Worm (Caenorhabditis elegans) whole organism, L3 larva: ENCODE measurements around the gene dex-1.
A peak's percentile ranks its signal among the peaks of the same experiment; 100 is the strongest.

Experiments
- R02D3.7 ChIP-seq: fragments of 150-350 bp; optimal IDR thresholded peaks from 2 replicates; lab custom pipeline; 2014; ENCODE audit warnings: missing biosample characterization, missing genetic modification characterization
- ceh-28 ChIP-seq: fragments of 150-350 bp; optimal IDR thresholded peaks from 2 replicates; lab custom pipeline; 2014; ENCODE audit warnings: missing biosample characterization, missing genetic modification reagents, missing genetic modification characterization
- ceh-9 ChIP-seq: sonication (generic microtip); optimal IDR thresholded peaks from 2 replicates; lab custom pipeline; 2018; ENCODE audit warnings: missing biosample characterization, missing genetic modification characterization
- elt-2 ChIP-seq: sonication (generic microtip); optimal IDR thresholded peaks from 2 replicates; lab custom pipeline; 2016; ENCODE audit warnings: missing genetic modification reagents, mild to moderate bottlenecking, missing genetic modification characterization, missing compliant biosample characterization
- elt-3 ChIP-seq, 3 experiments: fragments of 150-350 bp in 1 of 3; sonication (generic microtip) in 2 of 3; optimal IDR thresholded peaks; 2 replicates in 2 of 3; 4 replicates in 1 of 3; lab custom pipeline; 2014 to 2017; ENCODE audit warnings: missing biosample characterization in 3 of 3, missing genetic modification characterization in 3 of 3
- fkh-10 ChIP-seq: sonication (generic microtip); optimal IDR thresholded peaks from 2 replicates; lab custom pipeline; 2017; ENCODE audit warnings: missing biosample characterization, missing genetic modification reagents, missing genetic modification characterization
- fos-1 ChIP-seq: fragments of 150-350 bp; optimal IDR thresholded peaks from 2 replicates; lab custom pipeline; 2014; ENCODE audit warnings: missing biosample characterization, missing genetic modification characterization
- hmg-11 ChIP-seq: sonication (generic microtip); optimal IDR thresholded peaks from 2 replicates; lab custom pipeline; 2016; ENCODE audit warnings: missing genetic modification characterization, missing compliant biosample characterization
- lin-15B ChIP-seq: fragments of 150-350 bp; optimal IDR thresholded peaks from 2 replicates; lab custom pipeline; 2014; ENCODE audit warnings: missing biosample characterization, missing genetic modification characterization
- lin-39 ChIP-seq: fragments of 150-350 bp; optimal IDR thresholded peaks from 2 replicates; lab custom pipeline; 2018; ENCODE audit warnings: missing biosample characterization, missing genetic modification reagents, missing genetic modification characterization
- lsy-12 ChIP-seq: sonication (generic microtip); optimal IDR thresholded peaks from 2 replicates; lab custom pipeline; 2016; ENCODE audit warnings: mild to moderate bottlenecking, missing genetic modification characterization, missing compliant biosample characterization
- mml-1 ChIP-seq: fragments of 150-350 bp; sonication (generic microtip); optimal IDR thresholded peaks from 3 replicates; lab custom pipeline; 2014; ENCODE audit warnings: missing biosample characterization, missing genetic modification characterization
- nfya-1 ChIP-seq: sonication (generic microtip); optimal IDR thresholded peaks from 2 replicates; lab custom pipeline; 2017; ENCODE audit warnings: missing genetic modification characterization, mild to moderate bottlenecking, missing compliant biosample characterization, antibody characterized with exemption, moderate library complexity; ENCODE audit not compliant: insufficient read depth
- nhr-12 ChIP-seq: fragments of 150-350 bp; optimal IDR thresholded peaks from 2 replicates; lab custom pipeline; 2014; ENCODE audit warnings: missing biosample characterization, missing genetic modification characterization
- nhr-23 ChIP-seq: fragments of 150-350 bp; optimal IDR thresholded peaks from 2 replicates; lab custom pipeline; 2014; ENCODE audit warnings: missing biosample characterization, missing genetic modification reagents, missing genetic modification characterization
- nhr-237 ChIP-seq: fragments of 150-350 bp; optimal IDR thresholded peaks from 2 replicates; lab custom pipeline; 2014; ENCODE audit warnings: missing biosample characterization, missing genetic modification characterization
- nhr-25 ChIP-seq: sonication (generic microtip); optimal IDR thresholded peaks from 2 replicates; lab custom pipeline; 2017; ENCODE audit warnings: missing biosample characterization, missing genetic modification characterization
- nhr-43 ChIP-seq: sonication (generic microtip); optimal IDR thresholded peaks from 2 replicates; lab custom pipeline; 2016; ENCODE audit warnings: mild to moderate bottlenecking, missing genetic modification characterization, missing compliant biosample characterization; ENCODE audit not compliant: poor library complexity, severe bottlenecking
- nhr-67 ChIP-seq: fragments of 150-350 bp; optimal IDR thresholded peaks from 2 replicates; lab custom pipeline; 2014; ENCODE audit warnings: missing biosample characterization, missing genetic modification characterization
- nhr-77 ChIP-seq: fragments of 150-350 bp; optimal IDR thresholded peaks from 2 replicates; lab custom pipeline; 2014; ENCODE audit warnings: missing biosample characterization, missing genetic modification characterization
- pqm-1 ChIP-seq: fragments of 150-350 bp; optimal IDR thresholded peaks from 2 replicates; lab custom pipeline; 2017; ENCODE audit warnings: missing biosample characterization, missing genetic modification characterization, inconsistent platforms
- sea-2 ChIP-seq: fragments of 150-350 bp; sonication (generic microtip); optimal IDR thresholded peaks from 4 replicates; lab custom pipeline; 2014; ENCODE audit warnings: missing biosample characterization, missing genetic modification reagents, missing genetic modification characterization
- skn-1 ChIP-seq: fragments of 150-350 bp; optimal IDR thresholded peaks from 2 replicates; lab custom pipeline; 2014; ENCODE audit warnings: missing biosample characterization, missing genetic modification characterization
- snpc-4 ChIP-seq: fragments of 150-350 bp; optimal IDR thresholded peaks from 2 replicates; lab custom pipeline; 2014; ENCODE audit warnings: missing biosample characterization, missing genetic modification characterization
- tbx-2 ChIP-seq: sonication (generic microtip); optimal IDR thresholded peaks from 2 replicates; lab custom pipeline; 2016; ENCODE audit warnings: mild to moderate bottlenecking, missing genetic modification characterization, missing compliant biosample characterization
- unc-39 ChIP-seq: sonication (generic microtip); optimal IDR thresholded peaks from 4 replicates; lab custom pipeline; 2017; ENCODE audit warnings: missing biosample characterization, missing genetic modification characterization
- unc-62 ChIP-seq: fragments of 150-350 bp; sonication (generic microtip); optimal IDR thresholded peaks from 4 replicates; lab custom pipeline; 2014; ENCODE audit warnings: missing biosample characterization, missing genetic modification reagents, missing genetic modification characterization
- zag-1 ChIP-seq: fragments of 150-350 bp; optimal IDR thresholded peaks from 2 replicates; lab custom pipeline; 2014; ENCODE audit warnings: missing biosample characterization, missing genetic modification characterization
- ztf-11 ChIP-seq: fragments of 150-350 bp; optimal IDR thresholded peaks from 2 replicates; lab custom pipeline; 2014; ENCODE audit warnings: missing biosample characterization, missing genetic modification characterization
- ztf-4 ChIP-seq: fragments of 150-350 bp; optimal IDR thresholded peaks from 2 replicates; lab custom pipeline; 2014; ENCODE audit warnings: missing biosample characterization, missing genetic modification characterization

Gene dex-1

ce11 chrIII:5563680-5564079 lies 37.8 kb downstream of the dex-1 start:
- no peak for TF ChIP-seq nhr-43 (tag; lab: Kevin White, UChicago)
- no peak for TF ChIP-seq skn-1 (tag; lab: Kevin White, UChicago)
- TF ChIP-seq elt-2 (tag; lab: Kevin White, UChicago): no peak
- peak; percentile 23 for TF ChIP-seq nfya-1 (tag; lab: Kevin White, UChicago)

- TF ChIP-seq ceh-28 (tag; lab: Kevin White, UChicago) (no peak), unc-39 (tag; lab: Kevin White, UChicago) (no peak), nhr-237 (tag; lab: Kevin White, UChicago) (no peak)
- TF ChIP-seq, all 47 proteins: peak for 0
These were observed 38.4 kb downstream of the dex-1 start for ce11 chrIII:5564325-5564724.

- no peak for TF ChIP-seq nhr-67 (tag; lab: Kevin White, UChicago)
These were observed 38.9 kb downstream of the dex-1 start, which contains the start of gene mlc-3 for ce11 chrIII:5564799-5565198. TSS of gene mlc-3 (plus strand) at chrIII:5565025.

ce11 chrIII:5565699-5566098 lies 39.8 kb downstream of the dex-1 start:
- no peak for TF ChIP-seq skn-1 (tag; lab: Kevin White, UChicago)

ce11 chrIII:5566496-5566895 lies 40.6 kb downstream of the dex-1 start:
- TF ChIP-seq lin-15B (tag; lab: Kevin White, UChicago) (no peak), hmg-11 (tag; lab: Kevin White, UChicago) (no peak), mml-1 (tag; lab: Kevin White, UChicago) (no peak), tbx-2 (no peak), zag-1 (no peak), nhr-77 (no peak), nhr-12 (tag; lab: Kevin White, UChicago) (no peak), lsy-12 (tag; lab: Kevin White, UChicago) (no peak)

- no peak for TF ChIP-seq elt-3 (tag; optimal IDR thresholded peaks at IDR 0.05; lab: Kevin White, UChicago)
- no peak for TF ChIP-seq ztf-4 (tag; lab: Kevin White, UChicago)
- TF ChIP-seq ztf-11 (tag; lab: Kevin White, UChicago): no peak
- no peak for TF ChIP-seq lsy-12 (tag; lab: Kevin White, UChicago)
These were observed 42.4 kb downstream of the dex-1 start for ce11 chrIII:5568265-5568664.

ce11 chrIII:5568679-5569078 lies 42.8 kb downstream of the dex-1 start, which contains the start of gene nspb-12:
TSS of gene nspb-12 (minus strand) at chrIII:5568779.
- TF ChIP-seq unc-62 (GFP tag; lab: Kevin White, UChicago) (no peak), elt-2 (tag; lab: Kevin White, UChicago) (no peak), zag-1 (no peak), nhr-23 (tag; lab: Kevin White, UChicago) (no peak), nfya-1 (tag; lab: Kevin White, UChicago) (no peak), fos-1 (tag; lab: Kevin White, UChicago) (no peak), fkh-10 (GFP tag; lab: Kevin White, UChicago) (no peak), ceh-9 (tag; lab: Kevin White, UChicago) (no peak), nhr-67 (tag; lab: Kevin White, UChicago) (no peak), R02D3.7 (tag; lab: Kevin White, UChicago) (no peak), ceh-28 (tag; lab: Kevin White, UChicago) (no peak), lin-39 (tag; lab: Kevin White, UChicago) (no peak), sea-2 (GFP tag; lab: Kevin White, UChicago) (no peak), pqm-1 (no peak), snpc-4 (tag; lab: Kevin White, UChicago) (no peak), nhr-25 (tag; lab: Kevin White, UChicago) (no peak), nhr-237 (tag; lab: Kevin White, UChicago) (no peak), ztf-4 (tag; lab: Kevin White, UChicago) (no peak), tbx-2 (no peak)
